Fruit fly (Drosophila melanogaster) whole organism, pupa: ENCODE data around the gene CG12084.

ENCODE experiments used
- CG10348 ChIP-seq: fragments of 200-800 bp; sonication (Bioruptor generic); IDR thresholded peaks from 2 replicates; pipeline ENCODE4 v1.3.6; 2022; ENCODE audit warnings: missing biosample characterization, missing genetic modification characterization
- CG12605 ChIP-seq: fragments of 200-800 bp; sonication (Bioruptor generic); IDR thresholded peaks from 2 replicates; pipeline ENCODE4 v1.3.6; 2022; ENCODE audit warnings: missing biosample characterization, missing genetic modification characterization
- CG13204 ChIP-seq: fragments of 200-800 bp; sonication (Bioruptor generic); optimal IDR thresholded peaks from 2 replicates; lab custom pipeline; 2018; ENCODE audit warnings: missing biosample characterization, mild to moderate bottlenecking, missing genetic modification characterization, moderate library complexity
- CG14655 ChIP-seq: fragments of 200-800 bp; sonication (Bioruptor generic); optimal IDR thresholded peaks from 3 replicates; lab custom pipeline; 2017; ENCODE audit warnings: mild to moderate bottlenecking, missing biosample characterization, missing genetic modification reagents, missing genetic modification characterization
- CG4496 ChIP-seq: fragments of 200-800 bp; sonication (Bioruptor generic); IDR thresholded peaks from 3 replicates; pipeline ENCODE4 v1.3.6; 2022; ENCODE audit warnings: missing biosample characterization, missing genetic modification characterization
- CG8159 ChIP-seq: fragments of 200-800 bp; sonication (Bioruptor generic); optimal IDR thresholded peaks from 3 replicates; lab custom pipeline; 2018; ENCODE audit warnings: missing biosample characterization, mild to moderate bottlenecking, missing genetic modification characterization, moderate library complexity
- CG8301 ChIP-seq: fragments of 200-800 bp; sonication (Bioruptor generic); optimal IDR thresholded peaks from 2 replicates; lab custom pipeline; 2018; ENCODE audit warnings: missing biosample characterization, mild to moderate bottlenecking, missing genetic modification characterization
- CG9948 ChIP-seq: fragments of 200-800 bp; sonication (Bioruptor generic); optimal IDR thresholded peaks from 2 replicates; lab custom pipeline; 2018; ENCODE audit warnings: missing biosample characterization, mild to moderate bottlenecking, missing genetic modification characterization, moderate library complexity
- D1 ChIP-seq: fragments of 200-800 bp; sonication (Bioruptor generic); optimal IDR thresholded peaks from 2 replicates; lab custom pipeline; 2018; ENCODE audit warnings: missing biosample characterization, mild to moderate bottlenecking, missing genetic modification characterization, moderate library complexity
- EcR ChIP-seq: fragments of 200-800 bp; sonication (Bioruptor generic); optimal IDR thresholded peaks from 3 replicates; lab custom pipeline; 2019; ENCODE audit warnings: missing biosample characterization, missing genetic modification characterization, mild to moderate bottlenecking, moderate library complexity, missing genetic modification reagents
- Ets98B ChIP-seq: fragments of 200-800 bp; sonication (Bioruptor generic); IDR thresholded peaks from 2 replicates; pipeline ENCODE4 v1.3.6; 2022; ENCODE audit warnings: missing biosample characterization, missing genetic modification characterization
- Pif1A ChIP-seq: fragments of 200-800 bp; sonication (Bioruptor generic); optimal IDR thresholded peaks from 3 replicates; lab custom pipeline; 2016; ENCODE audit warnings: missing biosample characterization, missing genetic modification characterization
- rn ChIP-seq: fragments of 200-800 bp; sonication (Bioruptor generic); IDR thresholded peaks from 2 replicates; pipeline ENCODE4 v1.3.6; 2022; ENCODE audit warnings: missing biosample characterization, missing genetic modification characterization

DNA sequence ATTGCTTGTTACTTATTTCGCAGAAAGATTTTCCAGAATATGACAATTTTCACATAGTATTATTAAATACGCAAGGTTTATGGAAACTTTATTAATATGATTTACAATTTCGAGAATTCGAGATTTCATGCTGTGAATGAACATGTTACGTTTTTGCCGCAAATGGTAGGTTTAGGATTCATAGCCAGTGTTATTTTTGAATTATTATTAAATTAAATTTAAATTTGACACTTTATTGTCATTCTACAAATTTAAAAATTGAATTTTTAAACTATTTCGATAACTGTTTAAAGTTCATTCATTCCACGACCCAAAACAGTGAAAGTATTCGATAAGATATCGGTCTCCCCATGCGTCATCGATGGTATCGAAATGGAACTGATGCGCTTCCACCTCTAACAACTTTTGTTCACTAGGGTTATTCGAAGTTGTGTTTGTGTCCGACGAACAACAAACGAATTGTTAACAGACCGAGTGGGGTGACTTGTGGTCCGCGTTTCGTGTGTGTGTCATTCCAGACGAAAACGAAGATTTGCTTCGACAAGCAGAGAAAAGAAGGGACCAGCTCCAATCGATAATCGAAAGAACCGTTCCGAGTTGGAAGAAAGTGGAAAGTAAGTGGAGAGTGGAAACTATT is 49.4 kb upstream of the CG12084 start, which contains the start of the genes CG32313 and Pcyt1:
- TF ChIP-seq CG10348 (GFP tag; lab: Robert Waterston, UW) = no peak
- no peak for TF ChIP-seq CG8301 (tag; lab: Kevin White, UChicago)
- TF ChIP-seq rn (GFP tag; lab: Robert Waterston, UW) = no peak
- TF ChIP-seq CG14655 (GFP tag; lab: Kevin White, UChicago) = no peak
- peak; percentile 30 for TF ChIP-seq EcR (GFP tag; lab: Kevin White, UChicago)
- TF ChIP-seq Pif1A (GFP tag; lab: Kevin White, UChicago) = no peak
- TF ChIP-seq D1 (tag; lab: Kevin White, UChicago) = no peak
- 0 out of 2 replicates have a peak, but pooled peaks have one; percentile 9 for TF ChIP-seq CG12605 (GFP tag; lab: Robert Waterston, UW)
- no peak for TF ChIP-seq CG9948 (tag; lab: Kevin White, UChicago)
- TF ChIP-seq CG4496 (GFP tag; lab: Robert Waterston, UW) = no peak
- no peak for TF ChIP-seq CG13204
- TF ChIP-seq CG8159 (tag; lab: Kevin White, UChicago) = no peak
- TF ChIP-seq Ets98B (GFP tag; lab: Robert Waterston, UW) = no peak
